Worm (Caenorhabditis elegans): ENCODE data around the gene sqst-1.

sqst-1 gene

ce11 chrIV:12021360-12021759 is 12.7 kb upstream of the sqst-1 start (continued):
- no peak for TF ChIP-seq sptf-1 (tag; optimal IDR thresholded peaks at IDR 0.05)
- peak; percentile 94 for TF ChIP-seq nhr-85 (tag)
- peak; percentile 58 for TF ChIP-seq blmp-1 (tag; optimal IDR thresholded peaks at IDR 0.05)
- no peak for TF ChIP-seq efl-3 (GFP tag; optimal IDR thresholded peaks at IDR 0.05)
- peak; percentile 37 for TF ChIP-seq irx-1 (tag; optimal IDR thresholded peaks at IDR 0.05)
- no peak for TF ChIP-seq nhr-84 (tag; optimal IDR thresholded peaks at IDR 0.05)
- TF ChIP-seq Y116A8C.19 (tag; optimal IDR thresholded peaks at IDR 0.05; ENCODE audit: borderline replicate concordance), result no peak
- no peak for TF ChIP-seq hlh-4 (tag; optimal IDR thresholded peaks at IDR 0.05)
- TF ChIP-seq zip-4 (GFP tag; optimal IDR thresholded peaks at IDR 0.05), result no peak

ce11 chrIV:12029074-12029473 is 5.0 kb upstream of the sqst-1 start, which contains the start of gene tgn-38:
TSS of gene tgn-38 (minus strand) at chrIV:12029174.
- no peak for TF ChIP-seq lin-13 (GFP tag; optimal IDR thresholded peaks at IDR 0.05)
- TF ChIP-seq ztf-11 (tag; optimal IDR thresholded peaks at IDR 0.05), result no peak
- TF ChIP-seq tlp-1 (tag; optimal IDR thresholded peaks at IDR 0.05), result no peak
- TF ChIP-seq sup-37 (GFP tag; optimal IDR thresholded peaks at IDR 0.05), result no peak

- TF ChIP-seq ceh-88 (GFP tag; IDR thresholded peaks at IDR 0.05) (no peak), lin-39 (tag; optimal IDR thresholded peaks at IDR 0.05) (no peak), ceh-82 (tag; optimal IDR thresholded peaks at IDR 0.05) (peak in 2 of 3 experiments; percentile 7 to 20), skn-1 (tag; optimal IDR thresholded peaks at IDR 0.05) (peak; percentile 31), elt-2 (tag; optimal IDR thresholded peaks at IDR 0.05) (no peak), efl-1 (optimal IDR thresholded peaks at IDR 0.05) (peak; percentile 56 to 66), efl-1 (GFP tag; optimal IDR thresholded peaks at IDR 0.05 in 1 of 2) (peak; percentile 67 to 93), dsc-1 (tag; optimal IDR thresholded peaks at IDR 0.05) (peak; percentile 29), lin-14 (GFP tag; optimal IDR thresholded peaks at IDR 0.05) (peak; percentile 48), unc-86 (tag; optimal IDR thresholded peaks at IDR 0.05) (no peak), pag-3 (tag; optimal IDR thresholded peaks at IDR 0.05; ENCODE audit: borderline replicate concordance, insufficient read depth) (no peak), efl-3 (GFP tag; optimal IDR thresholded peaks at IDR 0.05) (no peak), lin-35 (GFP tag; optimal IDR thresholded peaks at IDR 0.05) (peak; percentile 49 to 55), elt-3 (tag; optimal IDR thresholded peaks at IDR 0.05) (peak in 1 of 6 experiments; percentile 19), tbx-2 (tag; optimal IDR thresholded peaks at IDR 0.05) (peak; percentile 49), snu-23 (GFP tag; optimal IDR thresholded peaks at IDR 0.05) (peak; percentile 75), rnt-1 (tag; optimal IDR thresholded peaks at IDR 0.05) (peak; percentile 38), dpl-1 (GFP tag; optimal IDR thresholded peaks at IDR 0.05) (peak; percentile 30 to 56 (median 39)), blmp-1 (tag; optimal IDR thresholded peaks at IDR 0.05) (no peak), aly-2 (tag; optimal IDR thresholded peaks at IDR 0.05) (no peak), egl-27 (tag; optimal IDR thresholded peaks at IDR 0.05) (no peak), isw-1 (GFP tag; IDR thresholded peaks at IDR 0.05) (no peak), nhr-71 (tag; optimal IDR thresholded peaks at IDR 0.05) (peak; percentile 62), xbp-1 (tag; optimal IDR thresholded peaks at IDR 0.05) (peak; percentile 57), mdl-1 (tag; optimal IDR thresholded peaks at IDR 0.05) (peak in 1 of 2 experiments; percentile 11), snpc-4 (tag; optimal IDR thresholded peaks at IDR 0.05) (no peak), Y116A8C.19 (tag; optimal IDR thresholded peaks at IDR 0.05; ENCODE audit: borderline replicate concordance) (no peak), swsn-7 (tag; optimal IDR thresholded peaks at IDR 0.05) (peak; percentile 59), irx-1 (tag; optimal IDR thresholded peaks at IDR 0.05) (peak; percentile 24), lir-3 (tag; optimal IDR thresholded peaks at IDR 0.05; ENCODE audit: poor library complexity) (peak; percentile 3), nhr-47 (tag; optimal IDR thresholded peaks at IDR 0.05) (peak; percentile 62), lsy-2 (tag; optimal IDR thresholded peaks at IDR 0.05) (peak; percentile 70 to 76), ces-1 (GFP tag; optimal IDR thresholded peaks at IDR 0.05) (no peak), F16B12.6 (tag; optimal IDR thresholded peaks at IDR 0.05) (peak; percentile 86), nhr-90 (tag; optimal IDR thresholded peaks at IDR 0.05; ENCODE audit: poor library complexity) (no peak), lin-15B (tag; optimal IDR thresholded peaks at IDR 0.05) (peak; percentile 10), mep-1 (tag; optimal IDR thresholded peaks at IDR 0.05) (no peak), nhr-20 (tag; optimal IDR thresholded peaks at IDR 0.05) (peak; percentile 62)
These were observed 4.3 kb upstream of the sqst-1 start, which contains the start of gene T12G3.11 for ce11 chrIV:12029722-12030182. TSS of gene T12G3.11 (minus strand) at chrIV:12029772.
